Fruit fly (Drosophila melanogaster) whole organism, prepupa: Measurements from ENCODE around the gene CG32647.

Experiments
- CG10631 ChIP-seq: fragments of 200-800 bp; sonication (Bioruptor generic); optimal IDR thresholded peaks from 2 replicates; lab custom pipeline; 2016; ENCODE audit warnings: missing biosample characterization, missing genetic modification characterization
- CG11762 ChIP-seq: fragments of 200-800 bp; sonication (Bioruptor generic); optimal IDR thresholded peaks from 3 replicates; lab custom pipeline; 2016; ENCODE audit warnings: missing biosample characterization, missing genetic modification characterization; ENCODE audit not compliant: insufficient read depth
- CG11902 ChIP-seq: fragments of 200-800 bp; sonication (Bioruptor generic); optimal IDR thresholded peaks from 3 replicates; lab custom pipeline; 2016; ENCODE audit warnings: missing biosample characterization, missing genetic modification characterization
- CG15336 ChIP-seq: fragments of 200-800 bp; sonication (Bioruptor generic); IDR thresholded peaks from 2 replicates; pipeline ENCODE4 v1.3.6; 2022; ENCODE audit warnings: missing biosample characterization, missing genetic modification characterization
- CG1621 ChIP-seq: fragments of 200-800 bp; sonication (Bioruptor generic); optimal IDR thresholded peaks from 3 replicates; lab custom pipeline; 2018; ENCODE audit warnings: missing biosample characterization, mild to moderate bottlenecking, missing genetic modification characterization
- CG16779 ChIP-seq: fragments of 200-800 bp; sonication (Bioruptor generic); optimal IDR thresholded peaks from 3 replicates; lab custom pipeline; 2017; ENCODE audit warnings: missing biosample characterization, mild to moderate bottlenecking, missing genetic modification characterization
- CG3032 ChIP-seq: fragments of 200-800 bp; optimal IDR thresholded peaks from 2 replicates; lab custom pipeline; 2019; ENCODE audit warnings: missing biosample characterization, mild to moderate bottlenecking, missing genetic modification characterization, moderate library complexity
- CG31627 ChIP-seq: fragments of 200-800 bp; sonication (Bioruptor generic); optimal IDR thresholded peaks from 3 replicates; lab custom pipeline; 2016; ENCODE audit warnings: missing biosample characterization, missing genetic modification characterization
- CG3919 ChIP-seq: fragments of 200-800 bp; sonication (Bioruptor generic); optimal IDR thresholded peaks from 3 replicates; lab custom pipeline; 2016; ENCODE audit warnings: missing biosample characterization, missing genetic modification characterization
- CG4318 ChIP-seq: fragments of 200-800 bp; sonication (Bioruptor generic); optimal IDR thresholded peaks from 3 replicates; lab custom pipeline; 2017; ENCODE audit warnings: missing biosample characterization, mild to moderate bottlenecking, missing genetic modification characterization
- CG6163 ChIP-seq: fragments of 200-800 bp; sonication (Bioruptor generic); IDR thresholded peaks from 3 replicates; pipeline ENCODE4 v1.3.6; 2022; ENCODE audit warnings: missing biosample characterization, missing genetic modification characterization
- CG6276 ChIP-seq: fragments of 200-800 bp; sonication (Bioruptor generic); optimal IDR thresholded peaks from 2 replicates; lab custom pipeline; 2017; ENCODE audit warnings: missing biosample characterization, mild to moderate bottlenecking, missing genetic modification characterization
- CG6808 ChIP-seq: fragments of 200-800 bp; sonication (Bioruptor generic); optimal IDR thresholded peaks from 3 replicates; lab custom pipeline; 2017; ENCODE audit warnings: missing biosample characterization, missing genetic modification characterization, mild to moderate bottlenecking, moderate library complexity, missing genetic modification reagents
- CG6854 ChIP-seq: fragments of 200-800 bp; sonication (Bioruptor generic); optimal IDR thresholded peaks from 2 replicates; lab custom pipeline; 2017; ENCODE audit warnings: missing biosample characterization, mild to moderate bottlenecking, missing genetic modification characterization
- CG7368 ChIP-seq: fragments of 200-800 bp; sonication (Bioruptor generic); optimal IDR thresholded peaks from 3 replicates; lab custom pipeline; 2016; ENCODE audit warnings: missing biosample characterization, missing genetic modification characterization
- CG8119 ChIP-seq: fragments of 200-800 bp; sonication (Bioruptor generic); IDR thresholded peaks from 3 replicates; pipeline ENCODE4 v1.3.6; 2022; ENCODE audit warnings: missing biosample characterization, missing genetic modification characterization
- CG8319 ChIP-seq: fragments of 200-800 bp; sonication (Bioruptor generic); optimal IDR thresholded peaks from 3 replicates; lab custom pipeline; 2016; ENCODE audit warnings: missing biosample characterization, missing genetic modification characterization
- CG8632 ChIP-seq: fragments of 200-800 bp; sonication (Bioruptor generic); optimal IDR thresholded peaks from 3 replicates; lab custom pipeline; 2016; ENCODE audit warnings: missing biosample characterization, missing genetic modification characterization
- Eip75B ChIP-seq: fragments of 200-800 bp; sonication (Bioruptor generic); optimal IDR thresholded peaks from 3 replicates; lab custom pipeline; 2016; ENCODE audit warnings: missing biosample characterization, missing genetic modification characterization
- Eip78C ChIP-seq: fragments of 200-800 bp; sonication (Bioruptor generic); peaks from one replicate; lab custom pipeline; 2016; ENCODE audit warnings: missing biosample characterization, missing genetic modification characterization
- Eip93F ChIP-seq: fragments of 200-800 bp; sonication (Bioruptor generic); optimal IDR thresholded peaks from 2 replicates; lab custom pipeline; 2016; ENCODE audit warnings: missing biosample characterization, mild to moderate bottlenecking, missing genetic modification characterization
- Ets21C ChIP-seq: fragments of 200-800 bp; sonication (Bioruptor generic); optimal IDR thresholded peaks from 3 replicates; lab custom pipeline; 2016; ENCODE audit warnings: missing biosample characterization, missing genetic modification characterization
- Ets96B ChIP-seq: fragments of 200-800 bp; optimal IDR thresholded peaks from 2 replicates; lab custom pipeline; 2019; ENCODE audit warnings: missing biosample characterization, mild to moderate bottlenecking, missing genetic modification characterization, moderate library complexity
- Gug ChIP-seq: fragments of 200-800 bp; sonication (Bioruptor generic); IDR thresholded peaks from 2 replicates; pipeline ENCODE4 v1.3.6; 2022; ENCODE audit warnings: missing biosample characterization, missing genetic modification characterization
- Hr38 ChIP-seq: sonication (Bioruptor generic); optimal IDR thresholded peaks from 2 replicates; lab custom pipeline; 2016; ENCODE audit warnings: missing biosample characterization, missing genetic modification characterization
- Hr39 ChIP-seq: fragments of 200-800 bp; sonication (Bioruptor generic); optimal IDR thresholded peaks from 2 replicates; lab custom pipeline; 2016; ENCODE audit warnings: missing biosample characterization, missing genetic modification characterization
- Hr4 ChIP-seq: fragments of 200-800 bp; sonication (Bioruptor generic); optimal IDR thresholded peaks from 3 replicates; lab custom pipeline; 2016; ENCODE audit warnings: missing biosample characterization, missing genetic modification characterization
- Lpt ChIP-seq: fragments of 200-800 bp; sonication (Bioruptor generic); optimal IDR thresholded peaks from 3 replicates; lab custom pipeline; 2016; ENCODE audit warnings: missing biosample characterization, missing genetic modification characterization
- Met ChIP-seq: fragments of 200-800 bp; sonication (Bioruptor generic); optimal IDR thresholded peaks from 3 replicates; lab custom pipeline; 2016; ENCODE audit warnings: missing biosample characterization, missing genetic modification characterization
- OdsH ChIP-seq: fragments of 200-800 bp; sonication (Bioruptor generic); optimal IDR thresholded peaks from 3 replicates; lab custom pipeline; 2016; ENCODE audit warnings: missing biosample characterization, missing genetic modification characterization
- Smox ChIP-seq: fragments of 200-800 bp; sonication (Bioruptor generic); optimal IDR thresholded peaks from 3 replicates; lab custom pipeline; 2016; ENCODE audit warnings: missing biosample characterization, missing genetic modification characterization
- Sox102F ChIP-seq: fragments of 200-800 bp; sonication (Bioruptor generic); optimal IDR thresholded peaks from 2 replicates; lab custom pipeline; 2016; ENCODE audit warnings: missing biosample characterization, mild to moderate bottlenecking, missing genetic modification characterization
- Sox14 ChIP-seq: fragments of 200-800 bp; sonication (Bioruptor generic); optimal IDR thresholded peaks from 3 replicates; lab custom pipeline; 2016; ENCODE audit warnings: missing biosample characterization, missing genetic modification characterization
- Sox15 ChIP-seq: fragments of 200-800 bp; sonication (Bioruptor generic); optimal IDR thresholded peaks from 3 replicates; lab custom pipeline; 2016; ENCODE audit warnings: missing biosample characterization, missing genetic modification characterization
- achi ChIP-seq: fragments of 200-800 bp; sonication (Bioruptor generic); optimal IDR thresholded peaks from 3 replicates; lab custom pipeline; 2016; ENCODE audit warnings: missing biosample characterization, missing genetic modification characterization
- acj6 ChIP-seq: fragments of 200-800 bp; sonication (Bioruptor generic); optimal IDR thresholded peaks from 3 replicates; lab custom pipeline; 2016; ENCODE audit warnings: missing biosample characterization, missing genetic modification characterization
- cyc ChIP-seq: fragments of 200-800 bp; sonication (Bioruptor generic); optimal IDR thresholded peaks from 3 replicates; lab custom pipeline; 2016; ENCODE audit warnings: missing biosample characterization, missing genetic modification characterization
- dsx ChIP-seq: fragments of 200-800 bp; optimal IDR thresholded peaks from 3 replicates; lab custom pipeline; 2019; ENCODE audit warnings: missing biosample characterization, mild to moderate bottlenecking, missing genetic modification characterization, moderate library complexity; ENCODE audit not compliant: poor library complexity, severe bottlenecking
- eg ChIP-seq: fragments of 200-800 bp; sonication (Bioruptor generic); IDR thresholded peaks from 3 replicates; pipeline ENCODE4 v1.3.6; 2022; ENCODE audit warnings: missing biosample characterization, missing genetic modification characterization
- esn ChIP-seq: fragments of 200-800 bp; sonication (Bioruptor generic); optimal IDR thresholded peaks from 2 replicates; lab custom pipeline; 2016; ENCODE audit warnings: missing biosample characterization, mild to moderate bottlenecking, missing genetic modification characterization, moderate library complexity
- fd59A ChIP-seq: fragments of 200-800 bp; sonication (Bioruptor generic); optimal IDR thresholded peaks from 2 replicates; lab custom pipeline; 2017; ENCODE audit warnings: missing biosample characterization, mild to moderate bottlenecking, missing genetic modification characterization, missing genetic modification reagents
- fkh ChIP-seq: fragments of 200-800 bp; sonication (Bioruptor generic); optimal IDR thresholded peaks from 3 replicates; lab custom pipeline; 2017; ENCODE audit warnings: missing biosample characterization, mild to moderate bottlenecking, missing genetic modification characterization, moderate library complexity
- lz ChIP-seq: fragments of 200-800 bp; sonication (Bioruptor generic); optimal IDR thresholded peaks from 3 replicates; lab custom pipeline; 2016; ENCODE audit warnings: missing biosample characterization, missing genetic modification characterization
- pdm3 ChIP-seq: fragments of 200-800 bp; sonication (Bioruptor generic); optimal IDR thresholded peaks from 3 replicates; lab custom pipeline; 2016; ENCODE audit warnings: missing biosample characterization, missing genetic modification characterization
- salr ChIP-seq, 2 experiments: fragments of 200-800 bp; sonication (Bioruptor generic); optimal IDR thresholded peaks; 3 replicates each; lab custom pipeline; 2016 to 2018; ENCODE audit warnings: missing biosample characterization in 2 of 2, missing genetic modification characterization in 2 of 2, mild to moderate bottlenecking in 1 of 2
- spab ChIP-seq: fragments of 200-800 bp; sonication (Bioruptor generic); optimal IDR thresholded peaks from 2 replicates; lab custom pipeline; 2017; ENCODE audit warnings: missing biosample characterization, mild to moderate bottlenecking, missing genetic modification characterization, missing genetic modification reagents
- ss ChIP-seq, 2 experiments: fragments of 200-800 bp; sonication (Bioruptor generic); optimal IDR thresholded peaks; 2 replicates in 1 of 2; 3 replicates in 1 of 2; lab custom pipeline; 2017 to 2018; ENCODE audit warnings: mild to moderate bottlenecking in 2 of 2, missing biosample characterization in 2 of 2, missing genetic modification characterization in 2 of 2, moderate library complexity in 1 of 2
- svp ChIP-seq: fragments of 200-800 bp; sonication (Bioruptor generic); peaks from one replicate; lab custom pipeline; 2016; ENCODE audit warnings: missing biosample characterization, missing genetic modification characterization
- topi ChIP-seq: fragments of 200-800 bp; sonication (Bioruptor generic); optimal IDR thresholded peaks from 3 replicates; lab custom pipeline; 2016; ENCODE audit warnings: missing biosample characterization, missing genetic modification characterization
- vri ChIP-seq: fragments of 200-800 bp; sonication (Bioruptor generic); optimal IDR thresholded peaks from 3 replicates; lab custom pipeline; 2016; ENCODE audit warnings: missing biosample characterization, mild to moderate bottlenecking, missing genetic modification characterization

The CG32647 gene

dm6 chrX:12777195-12777594 is 7.6 kb downstream of the CG32647 start:
- no peak for TF ChIP-seq CG8319 (GFP tag; lab: Kevin White, UChicago)
- peak; percentile 89 for TF ChIP-seq svp (GFP tag; lab: Kevin White, UChicago)

DNA sequence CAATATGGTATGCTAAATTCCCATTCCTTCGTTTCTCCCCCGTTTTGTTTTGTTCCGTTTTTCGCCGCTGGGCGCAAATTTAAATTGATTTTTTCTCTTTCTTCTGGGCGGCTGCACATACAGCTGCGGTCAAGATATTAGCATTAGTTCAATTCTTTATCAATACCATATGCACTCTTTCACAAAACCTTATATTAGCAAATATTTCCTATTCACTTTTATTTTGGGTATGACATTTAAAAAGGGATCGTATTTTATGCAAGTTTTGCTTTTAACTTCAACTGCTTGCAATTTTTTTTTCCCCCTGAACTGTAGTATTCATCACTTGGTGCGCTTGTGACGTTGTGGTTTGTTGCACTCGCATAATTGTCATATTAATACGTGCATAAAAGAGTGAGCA is 18.5 kb downstream of the CG32647 start:
- no peak for TF ChIP-seq Sox15 (GFP tag; lab: Kevin White, UChicago)
- no peak for TF ChIP-seq fkh (GFP tag; lab: Kevin White, UChicago)
- peak; percentile 43 for TF ChIP-seq Eip75B (GFP tag; lab: Kevin White, UChicago)
- peak; percentile 21 for TF ChIP-seq Smox (GFP tag; lab: Kevin White, UChicago)
- no peak for TF ChIP-seq vri (GFP tag; lab: Kevin White, UChicago)
- no peak for TF ChIP-seq Eip93F (GFP tag; lab: Kevin White, UChicago)
- peak; percentile 88 for TF ChIP-seq Eip78C (GFP tag; lab: Kevin White, UChicago)
- TF ChIP-seq dsx, result no peak
- TF ChIP-seq eg (GFP tag; lab: Robert Waterston, UW), result no peak
- TF ChIP-seq Gug (GFP tag; lab: Robert Waterston, UW), result 0 out of 2 replicates have a peak, but pooled peaks have one; percentile 23
- TF ChIP-seq Hr38 (GFP tag; lab: Kevin White, UChicago), result no peak
- TF ChIP-seq Met, result peak; percentile 23
- TF ChIP-seq CG8632 (GFP tag; lab: Kevin White, UChicago), result peak; percentile 41
- no peak; the same call in 2 of the 3 replicates for TF ChIP-seq CG8119 (GFP tag; lab: Robert Waterston, UW)
- TF ChIP-seq CG8319 (GFP tag; lab: Kevin White, UChicago), result no peak
- TF ChIP-seq CG7368 (GFP tag; lab: Kevin White, UChicago), result no peak
- TF ChIP-seq esn (GFP tag; lab: Kevin White, UChicago), result peak; percentile 51
- peak; percentile 1 for TF ChIP-seq CG6808 (GFP tag; lab: Kevin White, UChicago)
- no peak for TF ChIP-seq CG6854 (GFP tag; lab: Kevin White, UChicago)
- TF ChIP-seq CG6276 (GFP tag; lab: Kevin White, UChicago), result peak; percentile 58
- peak; percentile 24 for TF ChIP-seq Hr39 (GFP tag; lab: Kevin White, UChicago)
- TF ChIP-seq Ets21C (GFP tag; lab: Kevin White, UChicago), result no peak
- no peak for TF ChIP-seq CG11902 (GFP tag; lab: Kevin White, UChicago)
- no peak for TF ChIP-seq CG15336 (GFP tag; lab: Robert Waterston, UW)
- TF ChIP-seq fd59A (GFP tag; lab: Kevin White, UChicago), result peak; percentile 9
- TF ChIP-seq salr (GFP tag; optimal IDR thresholded peaks at IDR 0.05; lab: Kevin White, UChicago), result no peak
- no peak for TF ChIP-seq CG6163
- peak; percentile 33 for TF ChIP-seq CG31627
- peak; percentile 12 for TF ChIP-seq CG10631 (GFP tag; lab: Kevin White, UChicago)
- TF ChIP-seq Hr4 (GFP tag; lab: Kevin White, UChicago), result peak; percentile 44
- no peak for TF ChIP-seq CG3919 (GFP tag; lab: Kevin White, UChicago)
- TF ChIP-seq spab (GFP tag; lab: Kevin White, UChicago), result no peak
- TF ChIP-seq acj6 (GFP tag; lab: Kevin White, UChicago), result peak; percentile 44
- peak; percentile 39 for TF ChIP-seq Sox102F (GFP tag; lab: Kevin White, UChicago)
- peak; percentile 27 for TF ChIP-seq Sox14 (GFP tag; lab: Kevin White, UChicago)
- TF ChIP-seq CG11762 (GFP tag; lab: Kevin White, UChicago), result no peak
- TF ChIP-seq pdm3, result peak; percentile 43
- TF ChIP-seq achi (GFP tag; lab: Kevin White, UChicago), result peak; percentile 46
- no peak for TF ChIP-seq topi
- TF ChIP-seq lz (GFP tag; lab: Kevin White, UChicago), result no peak
- TF ChIP-seq cyc (GFP tag; lab: Kevin White, UChicago), result no peak
- TF ChIP-seq CG16779 (tag; lab: Kevin White, UChicago), result no peak
- peak; percentile 38 for TF ChIP-seq OdsH (GFP tag; lab: Kevin White, UChicago)
- peak; percentile 1 for TF ChIP-seq CG4318 (GFP tag; lab: Kevin White, UChicago)
- peak; percentile 52 for TF ChIP-seq Ets96B (tag; lab: Kevin White, UChicago)
- no peak for TF ChIP-seq CG1621 (tag; lab: Kevin White, UChicago)
- TF ChIP-seq svp (GFP tag; lab: Kevin White, UChicago), result peak; percentile 57
- peak; percentile 38 for TF ChIP-seq Lpt (GFP tag; lab: Kevin White, UChicago)
- peak; percentile 15 to 55 for TF ChIP-seq ss (GFP tag; optimal IDR thresholded peaks at IDR 0.05; lab: Kevin White, UChicago)
- TF ChIP-seq CG3032 (tag; lab: Kevin White, UChicago), result peak; percentile 29
